Worm (Caenorhabditis elegans) whole organism, early embryonic: ENCODE data around the gene dkf-2.
A peak's percentile ranks its signal among the peaks of the same experiment; 100 is the strongest.

Source experiments
- B0310.2 ChIP-seq: sonication (generic microtip); optimal IDR thresholded peaks from 2 replicates; lab custom pipeline; 2016; ENCODE audit warnings: mild to moderate bottlenecking, missing genetic modification characterization, missing compliant biosample characterization
- F13C5.2 ChIP-seq: sonication (generic microtip); optimal IDR thresholded peaks from 2 replicates; lab custom pipeline; 2017; ENCODE audit warnings: mild to moderate bottlenecking, missing genetic modification characterization, inconsistent platforms, missing compliant biosample characterization
- aly-1 ChIP-seq: sonication (generic microtip); optimal IDR thresholded peaks from 2 replicates; lab custom pipeline; 2016; ENCODE audit warnings: missing genetic modification characterization, missing compliant biosample characterization
- ama-1 ChIP-seq: fragments of 150-350 bp; optimal IDR thresholded peaks from 2 replicates; lab custom pipeline; 2014
- ceh-13 ChIP-seq: fragments of 200-800 bp; sonication (Bioruptor generic); optimal IDR thresholded peaks from 2 replicates; lab custom pipeline; 2018; ENCODE audit warnings: mild to moderate bottlenecking, missing genetic modification characterization, missing compliant biosample characterization
- ceh-36 ChIP-seq: sonication (generic microtip); optimal IDR thresholded peaks from 2 replicates; lab custom pipeline; 2016; ENCODE audit warnings: missing genetic modification characterization, inconsistent platforms, missing compliant biosample characterization
- ets-7 ChIP-seq: sonication (generic microtip); optimal IDR thresholded peaks from 2 replicates; lab custom pipeline; 2016; ENCODE audit warnings: missing genotype, missing genetic modification characterization, missing compliant biosample characterization
- flt-1 ChIP-seq: fragments of 200-800 bp; sonication (Bioruptor generic); IDR thresholded peaks from 2 replicates; pipeline ENCODE4 v1.3.6; 2022; ENCODE audit warnings: missing genetic modification characterization, missing compliant biosample characterization
- hmbx-1 ChIP-seq: sonication (generic microtip); optimal IDR thresholded peaks from 2 replicates; lab custom pipeline; 2016; ENCODE audit warnings: mild to moderate bottlenecking, missing genetic modification characterization, missing compliant biosample characterization
- hmg-4 ChIP-seq: fragments of 200-800 bp; sonication (Bioruptor generic); optimal IDR thresholded peaks from 2 replicates; lab custom pipeline; 2018; ENCODE audit warnings: mild to moderate bottlenecking, missing genetic modification characterization, missing compliant biosample characterization
- hnd-1 ChIP-seq: sonication (generic microtip); optimal IDR thresholded peaks from 2 replicates; lab custom pipeline; 2016; ENCODE audit warnings: missing genetic modification characterization, missing compliant biosample characterization
- pes-1 ChIP-seq: fragments of 200-800 bp; sonication (Bioruptor generic); IDR thresholded peaks from 2 replicates; pipeline ENCODE4 v1.3.6; 2022; ENCODE audit warnings: missing genetic modification reagents, missing genetic modification characterization, missing compliant biosample characterization
- scrt-1 ChIP-seq: fragments of 200-800 bp; sonication (Bioruptor generic); IDR thresholded peaks from 2 replicates; pipeline ENCODE4 v1.3.6; 2022; ENCODE audit warnings: missing genetic modification characterization, missing compliant biosample characterization
- sea-1 ChIP-seq: fragments of 200-800 bp; sonication (Bioruptor generic); conservative IDR thresholded peaks from 2 replicates; pipeline ENCODE4 v1.3.6; 2022; ENCODE audit warnings: missing genetic modification characterization, missing compliant biosample characterization
- tbx-11 ChIP-seq: fragments of 200-800 bp; sonication (Bioruptor generic); IDR thresholded peaks from 2 replicates; pipeline ENCODE4 v1.3.6; 2022; ENCODE audit warnings: missing genetic modification characterization, missing compliant biosample characterization
- tbx-37 ChIP-seq: fragments of 200-800 bp; sonication (Bioruptor generic); conservative IDR thresholded peaks from 2 replicates; pipeline ENCODE4 v1.3.6; 2022; ENCODE audit warnings: missing genetic modification reagents, missing genetic modification characterization, missing compliant biosample characterization
- tra-4 ChIP-seq: sonication (generic microtip); optimal IDR thresholded peaks from 2 replicates; lab custom pipeline; 2017; ENCODE audit warnings: missing genetic modification characterization, missing compliant biosample characterization

Gene dkf-2

DNA sequence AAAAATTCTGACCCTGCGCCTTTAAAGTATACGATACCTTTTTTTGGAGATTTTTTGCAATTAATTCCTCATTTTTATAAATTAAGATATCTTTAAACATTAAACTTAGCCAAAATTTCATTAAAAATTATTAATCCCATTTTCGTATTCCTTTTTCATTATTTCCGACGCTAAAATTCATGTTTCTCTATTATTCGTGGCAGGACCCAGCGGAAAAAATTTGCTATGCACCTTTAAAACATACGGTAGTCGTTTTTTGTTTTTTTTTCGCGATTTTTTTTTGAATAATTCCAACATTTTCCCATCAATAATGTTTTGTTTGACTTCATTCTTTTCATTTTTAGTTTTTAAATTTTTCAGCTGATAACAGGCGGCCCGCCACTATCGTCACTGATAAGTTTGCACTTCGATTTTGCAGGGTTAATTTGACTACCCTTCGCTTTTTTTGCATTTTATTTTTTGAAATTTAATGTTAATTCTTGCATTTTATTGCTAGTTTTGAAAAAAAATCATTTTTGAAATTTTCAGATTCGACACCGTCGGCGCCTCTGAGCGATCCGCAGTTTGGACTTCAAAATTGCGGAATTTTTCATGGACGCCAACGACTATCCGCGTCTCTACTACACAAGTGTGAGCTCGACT, at the start of gene dkf-2:
Gene dkf-2, plus strand, starts transcription at position 592 of the 642 bp plus-strand sequence.
- TF ChIP-seq ceh-36 (tag; lab: Kevin White, UChicago) (no peak), ets-7 (tag; lab: Kevin White, UChicago) (no peak), scrt-1 (no peak), ama-1 (lab: Kevin White, UChicago) (no peak), tra-4 (no peak), aly-1 (tag; lab: Kevin White, UChicago) (no peak), ceh-13 (no peak), sea-1 (GFP tag; lab: Robert Waterston, UW) (no peak), hmg-4 (GFP tag; lab: Kevin White, UChicago) (no peak), tbx-37 (no peak)

DNA sequence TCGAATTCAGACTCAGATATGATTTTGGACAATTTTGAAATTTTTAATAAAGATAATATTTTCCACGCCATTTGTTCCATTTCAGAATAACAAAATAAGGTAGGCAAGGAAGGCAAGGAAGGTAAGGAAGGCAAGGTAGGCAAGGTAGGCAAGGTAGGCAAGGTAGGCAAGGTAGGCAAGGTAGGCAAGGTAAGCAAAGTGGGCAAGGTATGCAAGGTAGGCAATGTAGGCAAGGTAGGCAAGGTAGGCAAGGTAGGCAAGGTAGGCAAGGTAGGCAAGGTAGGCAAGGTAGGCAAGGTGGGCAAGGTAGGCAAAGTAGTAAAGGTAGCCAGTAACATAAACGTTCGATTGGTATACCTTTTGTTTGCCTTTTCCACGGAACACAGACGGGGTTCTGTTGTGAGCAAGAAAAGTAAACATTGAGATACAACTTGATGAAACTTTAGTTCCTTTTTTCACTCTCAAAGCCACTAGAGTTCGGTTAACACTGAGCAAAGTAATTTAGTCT, 47.6 kb upstream of the dkf-2 start, which contains the start of gene Y70C5C.1:
Gene Y70C5C.1, plus strand, starts transcription at position 458 of the 508 bp plus-strand sequence.
- peak; percentile 63 for TF ChIP-seq hnd-1
- no peak for TF ChIP-seq ceh-13
- TF ChIP-seq F13C5.2 (tag; lab: Kevin White, UChicago) = no peak
- TF ChIP-seq ceh-36 (tag; lab: Kevin White, UChicago) = peak; percentile 51
- TF ChIP-seq tbx-11 (GFP tag; lab: Robert Waterston, UW) = peak; percentile 68
- TF ChIP-seq hmbx-1 (tag; lab: Kevin White, UChicago) = peak; percentile 71

ce11 chrV:16706549-16706948, 40.9 kb upstream of the dkf-2 start, which contains the start of gene clec-9:
Gene clec-9, minus strand, starts transcription at chrV:16706649.
- no peak for TF ChIP-seq ceh-13
- no peak for TF ChIP-seq scrt-1
- TF ChIP-seq tbx-37 = no peak
- TF ChIP-seq hmbx-1 (tag; lab: Kevin White, UChicago) = no peak
- TF ChIP-seq ceh-36 (tag; lab: Kevin White, UChicago) = no peak
- TF ChIP-seq tra-4 = no peak
- no peak for TF ChIP-seq hnd-1
- TF ChIP-seq F13C5.2 (tag; lab: Kevin White, UChicago) = no peak
- TF ChIP-seq hmg-4 (GFP tag; lab: Kevin White, UChicago) = no peak
- TF ChIP-seq pes-1 (GFP tag; lab: Robert Waterston, UW) = no peak
- TF ChIP-seq aly-1 (tag; lab: Kevin White, UChicago) = no peak
- no peak for TF ChIP-seq flt-1 (GFP tag; lab: Robert Waterston, UW)
- TF ChIP-seq ama-1 (lab: Kevin White, UChicago) = no peak
- no peak for TF ChIP-seq tbx-11 (GFP tag; lab: Robert Waterston, UW)
- no peak for TF ChIP-seq B0310.2
- TF ChIP-seq sea-1 (GFP tag; lab: Robert Waterston, UW) = no peak
- TF ChIP-seq ets-7 (tag; lab: Kevin White, UChicago) = no peak

- TF ChIP-seq hmg-4 (GFP tag; lab: Kevin White, UChicago) = no peak
- TF ChIP-seq scrt-1 = no peak
- no peak for TF ChIP-seq tbx-11 (GFP tag; lab: Robert Waterston, UW)
- TF ChIP-seq ama-1 (lab: Kevin White, UChicago) = no peak
- no peak for TF ChIP-seq hnd-1
- no peak for TF ChIP-seq tbx-37
- no peak for TF ChIP-seq flt-1 (GFP tag; lab: Robert Waterston, UW)
- no peak for TF ChIP-seq pes-1 (GFP tag; lab: Robert Waterston, UW)
- TF ChIP-seq ceh-13 = no peak
- no peak for TF ChIP-seq sea-1 (GFP tag; lab: Robert Waterston, UW)
- TF ChIP-seq F13C5.2 (tag; lab: Kevin White, UChicago) = no peak
Observed at ce11 chrV:16713797-16714196, 33.6 kb upstream of the dkf-2 start.

DNA sequence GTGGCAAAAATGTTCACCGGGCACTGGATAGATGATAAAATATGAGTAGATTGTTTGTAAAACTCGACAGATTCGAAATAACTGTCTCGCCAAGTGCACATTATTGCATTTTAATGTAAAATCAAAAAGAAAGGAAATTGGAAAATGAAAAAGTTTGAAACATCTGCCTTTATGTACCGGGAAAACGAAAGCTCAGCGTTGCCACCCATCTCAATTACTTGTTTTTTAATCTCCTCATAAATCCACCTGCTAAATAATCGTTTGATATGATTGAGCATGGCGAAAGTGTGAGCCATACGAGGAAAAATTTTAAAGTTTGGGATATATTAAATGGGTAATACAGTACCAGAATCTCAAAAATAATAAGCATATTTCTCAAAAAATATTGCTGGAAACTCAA, 30.8 kb upstream of the dkf-2 start, which contains the start of gene srh-137:
Gene srh-137, minus strand, starts transcription at position 101 of the 400 bp plus-strand sequence.
- no peak for TF ChIP-seq tbx-11 (GFP tag; lab: Robert Waterston, UW)
- no peak for TF ChIP-seq aly-1 (tag; lab: Kevin White, UChicago)
- TF ChIP-seq F13C5.2 (tag; lab: Kevin White, UChicago) = no peak
- no peak for TF ChIP-seq hmg-4 (GFP tag; lab: Kevin White, UChicago)
- TF ChIP-seq flt-1 (GFP tag; lab: Robert Waterston, UW) = no peak
- TF ChIP-seq hnd-1 = no peak
- no peak for TF ChIP-seq scrt-1
- TF ChIP-seq B0310.2 = no peak
- no peak for TF ChIP-seq pes-1 (GFP tag; lab: Robert Waterston, UW)
- TF ChIP-seq ceh-13 = no peak
- no peak for TF ChIP-seq ets-7 (tag; lab: Kevin White, UChicago)
- TF ChIP-seq ama-1 (lab: Kevin White, UChicago) = no peak
- TF ChIP-seq tbx-37 = no peak
- no peak for TF ChIP-seq sea-1 (GFP tag; lab: Robert Waterston, UW)
- TF ChIP-seq hmbx-1 (tag; lab: Kevin White, UChicago) = no peak
- TF ChIP-seq ceh-36 (tag; lab: Kevin White, UChicago) = no peak
- TF ChIP-seq tra-4 = no peak

- TF ChIP-seq hnd-1 = no peak
- TF ChIP-seq hmbx-1 (tag; lab: Kevin White, UChicago) = no peak
- no peak for TF ChIP-seq tbx-37
- no peak for TF ChIP-seq ceh-36 (tag; lab: Kevin White, UChicago)
- no peak for TF ChIP-seq tbx-11 (GFP tag; lab: Robert Waterston, UW)
- no peak for TF ChIP-seq sea-1 (GFP tag; lab: Robert Waterston, UW)
- TF ChIP-seq B0310.2 = no peak
- no peak for TF ChIP-seq ets-7 (tag; lab: Kevin White, UChicago)
Observed at ce11 chrV:16723744-16724143, 23.7 kb upstream of the dkf-2 start, which contains the start of gene nhr-112. Gene nhr-112, minus strand, starts transcription at chrV:16723844.

ce11 chrV:16724574-16724973, 22.8 kb upstream of the dkf-2 start:
- no peak for TF ChIP-seq tbx-11 (GFP tag; lab: Robert Waterston, UW)
- TF ChIP-seq scrt-1 = no peak
- no peak for TF ChIP-seq hmbx-1 (tag; lab: Kevin White, UChicago)
- no peak for TF ChIP-seq tbx-37
- TF ChIP-seq ceh-36 (tag; lab: Kevin White, UChicago) = no peak
- no peak for TF ChIP-seq pes-1 (GFP tag; lab: Robert Waterston, UW)
- TF ChIP-seq B0310.2 = no peak
- no peak for TF ChIP-seq hmg-4 (GFP tag; lab: Kevin White, UChicago)
- no peak for TF ChIP-seq flt-1 (GFP tag; lab: Robert Waterston, UW)
- TF ChIP-seq F13C5.2 (tag; lab: Kevin White, UChicago) = no peak
- no peak for TF ChIP-seq aly-1 (tag; lab: Kevin White, UChicago)
- TF ChIP-seq ets-7 (tag; lab: Kevin White, UChicago) = no peak
- TF ChIP-seq tra-4 = no peak
- no peak for TF ChIP-seq hnd-1
- no peak for TF ChIP-seq sea-1 (GFP tag; lab: Robert Waterston, UW)
- TF ChIP-seq ama-1 (lab: Kevin White, UChicago) = no peak
- TF ChIP-seq ceh-13 = no peak
